Worm (Caenorhabditis elegans) whole organism, midembryonic: Measurements from ENCODE around the gene pygo-1.

Source experiments
- T22C8.4 ChIP-seq: fragments of 200-800 bp; sonication (Bioruptor generic); IDR thresholded peaks from 2 replicates; pipeline ENCODE4 v1.3.6; 2022; ENCODE audit warnings: missing genetic modification characterization, missing compliant biosample characterization
- cog-1 ChIP-seq: sonication (generic microtip); optimal IDR thresholded peaks from 2 replicates; lab custom pipeline; 2016; ENCODE audit warnings: missing genetic modification characterization, missing compliant biosample characterization
- flt-1 ChIP-seq: fragments of 200-800 bp; sonication (Bioruptor generic); IDR thresholded peaks from 2 replicates; pipeline ENCODE4 v1.3.6; 2022; ENCODE audit warnings: missing genetic modification characterization, missing compliant biosample characterization
- klf-2 ChIP-seq: fragments of 200-800 bp; sonication (Bioruptor generic); conservative IDR thresholded peaks from 2 replicates; pipeline ENCODE4 v1.3.6; 2022; ENCODE audit warnings: missing genetic modification reagents, missing genetic modification characterization, missing compliant biosample characterization
- med-1 ChIP-seq: sonication (generic microtip); optimal IDR thresholded peaks from 2 replicates; lab custom pipeline; 2017; ENCODE audit warnings: missing genetic modification characterization, mild to moderate bottlenecking, missing compliant biosample characterization, antibody characterized with exemption, missing genetic modification reagents; ENCODE audit not compliant: insufficient read depth
- ref-1 ChIP-seq: fragments of 200-800 bp; sonication (Bioruptor generic); conservative IDR thresholded peaks from 2 replicates; pipeline ENCODE4 v1.3.6; 2022; ENCODE audit warnings: missing genetic modification reagents, missing genetic modification characterization, missing compliant biosample characterization
- tab-1 ChIP-seq: fragments of 200-800 bp; sonication (Bioruptor generic); IDR thresholded peaks from 2 replicates; pipeline ENCODE4 v1.3.6; 2022; ENCODE audit warnings: missing genetic modification characterization, missing compliant biosample characterization
- ztf-23 ChIP-seq: fragments of 200-800 bp; sonication (Bioruptor generic); IDR thresholded peaks from 2 replicates; pipeline ENCODE4 v1.3.6; 2022; ENCODE audit warnings: missing genetic modification reagents, missing genetic modification characterization, missing compliant biosample characterization
- ztf-29 ChIP-seq: fragments of 200-800 bp; sonication (Bioruptor generic); IDR thresholded peaks from 2 replicates; pipeline ENCODE4 v1.3.6; 2022; ENCODE audit warnings: missing genetic modification reagents, missing genetic modification characterization, missing compliant biosample characterization

- TF ChIP-seq ref-1 (GFP tag; lab: Robert Waterston, UW) (no peak), T22C8.4 (GFP tag; lab: Robert Waterston, UW) (no peak), med-1 (GFP tag; lab: Kevin White, UChicago) (no peak), flt-1 (GFP tag; lab: Robert Waterston, UW) (no peak), klf-2 (GFP tag; lab: Robert Waterston, UW) (no peak), ztf-23 (GFP tag; lab: Robert Waterston, UW) (no peak), tab-1 (GFP tag; lab: Robert Waterston, UW) (no peak), cog-1 (no peak), ztf-29 (GFP tag; lab: Robert Waterston, UW) (no peak)
Observed at ce11 chrIV:5037489-5037888, 45.6 kb upstream of the pygo-1 start, which contains the start of gene C09B9.1.
